Fruit fly (Drosophila melanogaster) whole organism, pupa: ENCODE data around the gene mRpL11.
A peak's percentile ranks its signal among the peaks of the same experiment; 100 is the strongest.

Source experiments
- CG10348 ChIP-seq: fragments of 200-800 bp; sonication (Bioruptor generic); IDR thresholded peaks from 2 replicates; pipeline ENCODE4 v1.3.6; 2022; ENCODE audit warnings: missing biosample characterization, missing genetic modification characterization
- CG13204 ChIP-seq: fragments of 200-800 bp; sonication (Bioruptor generic); optimal IDR thresholded peaks from 2 replicates; lab custom pipeline; 2018; ENCODE audit warnings: missing biosample characterization, mild to moderate bottlenecking, missing genetic modification characterization, moderate library complexity
- CG14655 ChIP-seq: fragments of 200-800 bp; sonication (Bioruptor generic); optimal IDR thresholded peaks from 3 replicates; lab custom pipeline; 2017; ENCODE audit warnings: mild to moderate bottlenecking, missing biosample characterization, missing genetic modification reagents, missing genetic modification characterization
- CG32121 ChIP-seq: fragments of 200-800 bp; sonication (Bioruptor generic); IDR thresholded peaks from 2 replicates; pipeline ENCODE4 v1.3.6; 2022; ENCODE audit warnings: missing biosample characterization, missing genetic modification characterization
- CG34367 ChIP-seq: fragments of 200-800 bp; sonication (Bioruptor generic); optimal IDR thresholded peaks from 2 replicates; lab custom pipeline; 2018; ENCODE audit warnings: missing biosample characterization, mild to moderate bottlenecking, missing genetic modification characterization
- CG4496 ChIP-seq: fragments of 200-800 bp; sonication (Bioruptor generic); IDR thresholded peaks from 3 replicates; pipeline ENCODE4 v1.3.6; 2022; ENCODE audit warnings: missing biosample characterization, missing genetic modification characterization
- CG8159 ChIP-seq: fragments of 200-800 bp; sonication (Bioruptor generic); optimal IDR thresholded peaks from 3 replicates; lab custom pipeline; 2018; ENCODE audit warnings: missing biosample characterization, mild to moderate bottlenecking, missing genetic modification characterization, moderate library complexity
- CG8301 ChIP-seq: fragments of 200-800 bp; sonication (Bioruptor generic); optimal IDR thresholded peaks from 2 replicates; lab custom pipeline; 2018; ENCODE audit warnings: missing biosample characterization, mild to moderate bottlenecking, missing genetic modification characterization
- CG9948 ChIP-seq: fragments of 200-800 bp; sonication (Bioruptor generic); optimal IDR thresholded peaks from 2 replicates; lab custom pipeline; 2018; ENCODE audit warnings: missing biosample characterization, mild to moderate bottlenecking, missing genetic modification characterization, moderate library complexity
- EcR ChIP-seq: fragments of 200-800 bp; sonication (Bioruptor generic); optimal IDR thresholded peaks from 3 replicates; lab custom pipeline; 2019; ENCODE audit warnings: missing biosample characterization, missing genetic modification characterization, mild to moderate bottlenecking, moderate library complexity, missing genetic modification reagents
- Pif1B ChIP-seq: fragments of 200-800 bp; sonication (Bioruptor generic); optimal IDR thresholded peaks from 3 replicates; lab custom pipeline; 2016; ENCODE audit warnings: missing biosample characterization, missing genetic modification characterization
- rn ChIP-seq: fragments of 200-800 bp; sonication (Bioruptor generic); IDR thresholded peaks from 2 replicates; pipeline ENCODE4 v1.3.6; 2022; ENCODE audit warnings: missing biosample characterization, missing genetic modification characterization

DNA sequence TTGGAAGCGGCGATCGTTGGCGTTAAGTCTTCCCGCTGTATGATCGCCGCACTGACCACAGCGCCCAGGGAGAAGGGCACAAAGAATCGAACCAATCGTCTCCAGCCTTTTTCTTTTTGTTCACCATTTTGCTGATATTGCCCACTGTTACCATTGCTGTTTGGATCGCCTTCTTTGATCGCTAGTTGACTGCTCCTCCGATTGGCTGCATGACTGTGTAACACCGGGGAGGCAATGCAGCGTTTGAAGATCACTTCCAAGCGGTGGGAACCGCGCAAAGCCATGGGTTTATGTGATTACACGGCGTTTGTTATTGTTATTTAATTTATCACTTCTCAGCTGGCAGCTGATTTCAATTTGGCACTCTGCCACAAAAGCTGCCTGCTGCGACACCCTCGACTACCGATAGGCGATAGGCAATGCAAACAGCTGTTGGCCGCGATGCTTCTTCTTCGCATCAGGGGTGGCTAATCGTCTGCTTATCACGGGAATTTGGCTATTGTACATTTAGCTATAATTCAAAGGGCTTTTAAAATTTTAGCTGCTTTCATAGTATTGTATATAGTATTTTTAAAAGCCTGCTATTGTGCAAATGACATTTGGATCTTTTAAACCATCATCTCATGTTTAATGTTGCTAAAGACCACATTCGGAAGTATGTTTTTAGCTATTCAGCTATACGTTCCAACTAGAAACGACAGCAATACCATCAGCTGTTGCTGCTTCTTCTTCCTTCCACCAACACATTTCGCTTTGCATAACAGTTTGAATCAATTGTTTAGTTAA, at the start of gene mRpL11, which contains the start of gene HtrA2:
- TF ChIP-seq CG8301: peak; percentile 9
- TF ChIP-seq EcR: no peak
- no peak for TF ChIP-seq rn
- TF ChIP-seq CG34367 (tag; lab: Kevin White, UChicago): peak; percentile 38
- TF ChIP-seq CG9948 (tag; lab: Kevin White, UChicago): no peak
- peak; percentile 54 for TF ChIP-seq CG8159 (tag; lab: Kevin White, UChicago)
- TF ChIP-seq Pif1B (GFP tag; lab: Kevin White, UChicago): no peak
- TF ChIP-seq CG14655 (GFP tag; lab: Kevin White, UChicago): no peak
- no peak for TF ChIP-seq CG10348 (GFP tag; lab: Robert Waterston, UW)
- no peak for TF ChIP-seq CG13204 (GFP tag; lab: Kevin White, UChicago)
- peak; percentile 53; the same call in 2 of the 3 replicates for TF ChIP-seq CG4496 (GFP tag; lab: Robert Waterston, UW)
- TF ChIP-seq CG32121 (GFP tag; lab: Robert Waterston, UW): no peak
